Fruit fly (Drosophila melanogaster): Measurements from ENCODE around the gene mRpS24.

mRpS24 gene

DNA sequence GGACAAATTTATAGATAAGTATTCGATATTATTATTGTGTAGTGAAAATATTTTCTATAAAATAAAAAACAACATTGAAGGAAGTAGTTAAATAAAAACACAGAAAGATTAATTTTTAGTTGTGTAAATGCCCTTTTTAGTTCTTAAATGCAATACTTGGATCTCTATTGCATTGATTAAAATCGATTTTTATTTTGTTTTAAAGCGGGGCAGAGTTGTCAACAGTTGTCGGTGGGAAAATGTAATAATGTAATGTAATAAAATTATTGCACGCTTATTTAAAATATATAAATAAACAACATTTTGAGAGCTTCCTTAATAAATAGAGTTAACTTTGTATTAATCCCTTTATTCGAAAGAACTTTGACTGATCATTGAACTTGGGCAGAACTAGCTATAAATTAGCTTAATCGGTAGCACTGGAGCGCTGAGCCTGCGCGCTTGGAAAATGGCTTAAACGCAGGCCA is 244 bp upstream of the mRpS24 start, which contains the start of gene Apc2 (continued):
- TF ChIP-seq CG2129 (GFP tag; IDR thresholded peaks at IDR 0.05; ENCODE audit: partially characterized antibody) (peak; percentile 40; the same call in 1 of the 2 replicates), salm (tag; optimal IDR thresholded peaks at IDR 0.05) (peak; percentile 27), Elba2 (GFP tag; optimal IDR thresholded peaks at IDR 0.05) (no peak), CG2120 (GFP tag; optimal IDR thresholded peaks at IDR 0.05) (peak; percentile 66), ttk (GFP tag; IDR thresholded peaks at IDR 0.05) (peak; percentile 64), CG15011 (GFP tag; optimal IDR thresholded peaks at IDR 0.05) (peak; percentile 14), CG30403 (GFP tag; optimal IDR thresholded peaks at IDR 0.05) (peak; percentile 72), aop (GFP tag; IDR thresholded peaks at IDR 0.05) (no peak), CG4424 (GFP tag; optimal IDR thresholded peaks at IDR 0.05) (peak; percentile 33), pros (GFP tag; optimal IDR thresholded peaks at IDR 0.05) (no peak), CG15514 (GFP tag; optimal IDR thresholded peaks at IDR 0.05) (peak; percentile 69), Xbp1 (GFP tag; optimal IDR thresholded peaks at IDR 0.05) (peak; percentile 69), CG4328 (GFP tag; optimal IDR thresholded peaks at IDR 0.05) (no peak), repo (GFP tag; optimal IDR thresholded peaks at IDR 0.05) (no peak), wor (GFP tag; IDR thresholded peaks at IDR 0.05) (0 out of 2 replicates have a peak, but pooled peaks have one; percentile 12), wdn (GFP tag; IDR thresholded peaks at IDR 0.05) (no peak), ssp (GFP tag; IDR thresholded peaks at IDR 0.05) (0 out of 2 replicates have a peak, but pooled peaks have one; percentile 39), ATbp (GFP tag; optimal IDR thresholded peaks at IDR 0.05) (no peak), CG10267 (tag; optimal IDR thresholded peaks at IDR 0.05) (peak; percentile 66), org-1 (GFP tag; optimal IDR thresholded peaks at IDR 0.05) (no peak), lola (GFP tag; optimal IDR thresholded peaks at IDR 0.05) (peak in 1 of 3 experiments; percentile 68), CG32767 (GFP tag; IDR thresholded peaks at IDR 0.05) (0 out of 2 replicates have a peak, but pooled peaks have one; percentile 17), CG11695 (GFP tag; IDR thresholded peaks at IDR 0.05) (no peak), CG18262 (tag; optimal IDR thresholded peaks at IDR 0.05) (peak; percentile 75), gcm2 (GFP tag; optimal IDR thresholded peaks at IDR 0.05) (no peak), CG30020 (tag; optimal IDR thresholded peaks at IDR 0.05) (peak; percentile 55), vvl (GFP tag; IDR thresholded peaks at IDR 0.05) (peak; percentile 63), nerfin-1 (tag; optimal IDR thresholded peaks at IDR 0.05) (peak; percentile 24), cg (GFP tag; optimal IDR thresholded peaks at IDR 0.05) (no peak), Camta (GFP tag; optimal IDR thresholded peaks at IDR 0.05) (peak; percentile 23), E2f1 (GFP tag; IDR thresholded peaks at IDR 0.05) (peak; percentile 56; the same call in 1 of the 2 replicates), CG12104 (GFP tag; optimal IDR thresholded peaks at IDR 0.05) (peak; percentile 45), Taf1 (GFP tag; IDR thresholded peaks at IDR 0.05) (0 out of 2 replicates have a peak, but pooled peaks have one; percentile 43), CG10543 (GFP tag; optimal IDR thresholded peaks at IDR 0.05) (peak; percentile 30), pnt (GFP tag; optimal IDR thresholded peaks at IDR 0.05) (no peak), gce (GFP tag; IDR thresholded peaks at IDR 0.05) (0 out of 3 replicates have a peak, but pooled peaks have one; percentile 8), Lim3 (GFP tag; IDR thresholded peaks at IDR 0.05) (no peak), cwo (GFP tag; optimal IDR thresholded peaks at IDR 0.05) (no peak), psq (GFP tag; optimal IDR thresholded peaks at IDR 0.05) (peak; percentile 10), ab (GFP tag; optimal IDR thresholded peaks at IDR 0.05) (no peak), Bdp1 (GFP tag; optimal IDR thresholded peaks at IDR 0.05) (peak; percentile 14), CG33213 (GFP tag; optimal IDR thresholded peaks at IDR 0.05) (no peak), CG16813 (GFP tag; IDR thresholded peaks at IDR 0.05; ENCODE audit: partially characterized antibody) (peak; percentile 51; the same call in 1 of the 3 replicates), CG5245 (GFP tag; optimal IDR thresholded peaks at IDR 0.05) (peak; percentile 42), ewg (GFP tag; optimal IDR thresholded peaks at IDR 0.05) (peak; percentile 73), dysf (GFP tag; IDR thresholded peaks at IDR 0.05) (peak; percentile 64; the same call in 2 of the 3 replicates), ase (GFP tag; IDR thresholded peaks at IDR 0.05) (peak; percentile 35; the same call in 2 of the 3 replicates), croc (GFP tag; conservative IDR thresholded peaks at IDR 0.05) (no peak), BtbVII (GFP tag; optimal IDR thresholded peaks at IDR 0.05) (no peak), pita (GFP tag; optimal IDR thresholded peaks at IDR 0.05) (no peak)
